Worm (Caenorhabditis elegans): ENCODE results near the gene clc-31.

DNA sequence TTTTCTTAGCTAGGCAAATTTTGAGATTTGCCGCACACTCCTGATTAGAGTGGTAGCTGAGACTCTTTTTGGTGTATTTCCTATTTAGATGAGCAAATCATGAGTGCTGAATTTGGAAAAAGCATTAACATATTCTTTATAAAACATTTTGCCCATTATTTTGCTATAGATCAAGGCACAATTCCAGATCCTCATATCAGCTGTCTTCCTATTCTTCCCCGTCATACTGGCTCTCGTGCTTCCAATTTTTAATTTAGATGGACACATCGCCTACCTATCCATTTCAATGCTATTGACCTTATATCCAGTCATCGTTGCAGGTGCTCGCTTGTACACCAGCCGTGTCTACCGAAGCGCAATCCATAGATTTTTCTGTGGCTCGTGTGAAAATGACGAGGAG, 39.6 kb downstream of the clc-31 start, which contains the start of gene C03H5.7:
- TF ChIP-seq F55B11.4 (tag; optimal IDR thresholded peaks at IDR 0.05; ENCODE audit: borderline replicate concordance, insufficient read depth): no peak
- no peak for TF ChIP-seq F49E8.2 (tag; optimal IDR thresholded peaks at IDR 0.05; ENCODE audit: insufficient read depth)
